Worm (Caenorhabditis elegans) whole organism, early embryonic: ENCODE data around the gene mtcu-2.

Experiments
- F13C5.2 ChIP-seq: sonication (generic microtip); optimal IDR thresholded peaks from 2 replicates; lab custom pipeline; 2017; ENCODE audit warnings: mild to moderate bottlenecking, missing genetic modification characterization, inconsistent platforms, missing compliant biosample characterization
- aly-1 ChIP-seq: sonication (generic microtip); optimal IDR thresholded peaks from 2 replicates; lab custom pipeline; 2016; ENCODE audit warnings: missing genetic modification characterization, missing compliant biosample characterization
- ama-1 ChIP-seq: fragments of 150-350 bp; optimal IDR thresholded peaks from 2 replicates; lab custom pipeline; 2014
- ceh-36 ChIP-seq: sonication (generic microtip); optimal IDR thresholded peaks from 2 replicates; lab custom pipeline; 2016; ENCODE audit warnings: missing genetic modification characterization, inconsistent platforms, missing compliant biosample characterization
- ets-7 ChIP-seq: sonication (generic microtip); optimal IDR thresholded peaks from 2 replicates; lab custom pipeline; 2016; ENCODE audit warnings: missing genotype, missing genetic modification characterization, missing compliant biosample characterization
- flt-1 ChIP-seq: fragments of 200-800 bp; sonication (Bioruptor generic); IDR thresholded peaks from 2 replicates; pipeline ENCODE4 v1.3.6; 2022; ENCODE audit warnings: missing genetic modification characterization, missing compliant biosample characterization
- hmbx-1 ChIP-seq: sonication (generic microtip); optimal IDR thresholded peaks from 2 replicates; lab custom pipeline; 2016; ENCODE audit warnings: mild to moderate bottlenecking, missing genetic modification characterization, missing compliant biosample characterization
- hmg-4 ChIP-seq: fragments of 200-800 bp; sonication (Bioruptor generic); optimal IDR thresholded peaks from 2 replicates; lab custom pipeline; 2018; ENCODE audit warnings: mild to moderate bottlenecking, missing genetic modification characterization, missing compliant biosample characterization
- hnd-1 ChIP-seq: sonication (generic microtip); optimal IDR thresholded peaks from 2 replicates; lab custom pipeline; 2016; ENCODE audit warnings: missing genetic modification characterization, missing compliant biosample characterization
- scrt-1 ChIP-seq: fragments of 200-800 bp; sonication (Bioruptor generic); IDR thresholded peaks from 2 replicates; pipeline ENCODE4 v1.3.6; 2022; ENCODE audit warnings: missing genetic modification characterization, missing compliant biosample characterization
- tbx-11 ChIP-seq: fragments of 200-800 bp; sonication (Bioruptor generic); IDR thresholded peaks from 2 replicates; pipeline ENCODE4 v1.3.6; 2022; ENCODE audit warnings: missing genetic modification characterization, missing compliant biosample characterization
- tbx-37 ChIP-seq: fragments of 200-800 bp; sonication (Bioruptor generic); conservative IDR thresholded peaks from 2 replicates; pipeline ENCODE4 v1.3.6; 2022; ENCODE audit warnings: missing genetic modification reagents, missing genetic modification characterization, missing compliant biosample characterization

- TF ChIP-seq ama-1 (lab: Kevin White, UChicago) = no peak
- no peak for TF ChIP-seq hmbx-1 (tag; lab: Kevin White, UChicago)
- TF ChIP-seq hmg-4 = no peak
- no peak for TF ChIP-seq ceh-36 (tag; lab: Kevin White, UChicago)
- no peak for TF ChIP-seq F13C5.2 (tag; lab: Kevin White, UChicago)
- TF ChIP-seq flt-1 = no peak
- TF ChIP-seq ets-7 (tag; lab: Kevin White, UChicago) = no peak
- no peak for TF ChIP-seq tbx-37
- TF ChIP-seq tbx-11 (GFP tag; lab: Robert Waterston, UW) = no peak
- TF ChIP-seq aly-1 (tag; lab: Kevin White, UChicago) = no peak
- TF ChIP-seq hnd-1 (tag; lab: Kevin White, UChicago) = no peak
- no peak for TF ChIP-seq scrt-1
These were observed 21.3 kb downstream of the mtcu-2 start for ce11 chrII:10011733-10012132.
